Fruit fly (Drosophila melanogaster) whole organism, prepupa: ENCODE data around the gene CG14551.

Source experiments
- Blimp-1 ChIP-seq: fragments of 200-800 bp; sonication (Bioruptor generic); optimal IDR thresholded peaks from 3 replicates; lab custom pipeline; 2017; ENCODE audit warnings: missing biosample characterization, missing genetic modification characterization, mild to moderate bottlenecking, moderate library complexity, missing genetic modification reagents
- CG10631 ChIP-seq: fragments of 200-800 bp; sonication (Bioruptor generic); optimal IDR thresholded peaks from 2 replicates; lab custom pipeline; 2016; ENCODE audit warnings: missing biosample characterization, missing genetic modification characterization
- CG11762 ChIP-seq: fragments of 200-800 bp; sonication (Bioruptor generic); optimal IDR thresholded peaks from 3 replicates; lab custom pipeline; 2016; ENCODE audit warnings: missing biosample characterization, missing genetic modification characterization; ENCODE audit not compliant: insufficient read depth
- CG11902 ChIP-seq: fragments of 200-800 bp; sonication (Bioruptor generic); optimal IDR thresholded peaks from 3 replicates; lab custom pipeline; 2016; ENCODE audit warnings: missing biosample characterization, missing genetic modification characterization
- CG15336 ChIP-seq: fragments of 200-800 bp; sonication (Bioruptor generic); IDR thresholded peaks from 2 replicates; pipeline ENCODE4 v1.3.6; 2022; ENCODE audit warnings: missing biosample characterization, missing genetic modification characterization
- CG1621 ChIP-seq: fragments of 200-800 bp; sonication (Bioruptor generic); optimal IDR thresholded peaks from 3 replicates; lab custom pipeline; 2018; ENCODE audit warnings: missing biosample characterization, mild to moderate bottlenecking, missing genetic modification characterization
- CG16779 ChIP-seq: fragments of 200-800 bp; sonication (Bioruptor generic); optimal IDR thresholded peaks from 3 replicates; lab custom pipeline; 2017; ENCODE audit warnings: missing biosample characterization, mild to moderate bottlenecking, missing genetic modification characterization
- CG3032 ChIP-seq: fragments of 200-800 bp; optimal IDR thresholded peaks from 2 replicates; lab custom pipeline; 2019; ENCODE audit warnings: missing biosample characterization, mild to moderate bottlenecking, missing genetic modification characterization, moderate library complexity
- CG32006 ChIP-seq: fragments of 200-800 bp; sonication (Bioruptor generic); optimal IDR thresholded peaks from 3 replicates; lab custom pipeline; 2017; ENCODE audit warnings: missing biosample characterization, mild to moderate bottlenecking, missing genetic modification characterization
- CG34406 ChIP-seq: fragments of 200-800 bp; sonication (Bioruptor generic); optimal IDR thresholded peaks from 3 replicates; lab custom pipeline; 2016; ENCODE audit warnings: missing biosample characterization, missing genetic modification characterization
- CG4318 ChIP-seq: fragments of 200-800 bp; sonication (Bioruptor generic); optimal IDR thresholded peaks from 3 replicates; lab custom pipeline; 2017; ENCODE audit warnings: missing biosample characterization, mild to moderate bottlenecking, missing genetic modification characterization
- CG6163 ChIP-seq: fragments of 200-800 bp; sonication (Bioruptor generic); IDR thresholded peaks from 3 replicates; pipeline ENCODE4 v1.3.6; 2022; ENCODE audit warnings: missing biosample characterization, missing genetic modification characterization
- CG6276 ChIP-seq: fragments of 200-800 bp; sonication (Bioruptor generic); optimal IDR thresholded peaks from 2 replicates; lab custom pipeline; 2017; ENCODE audit warnings: missing biosample characterization, mild to moderate bottlenecking, missing genetic modification characterization
- CG6792 ChIP-seq: fragments of 200-800 bp; sonication (Bioruptor generic); optimal IDR thresholded peaks from 3 replicates; lab custom pipeline; 2016; ENCODE audit warnings: missing biosample characterization, missing genetic modification characterization
- CG6854 ChIP-seq: fragments of 200-800 bp; sonication (Bioruptor generic); optimal IDR thresholded peaks from 2 replicates; lab custom pipeline; 2017; ENCODE audit warnings: missing biosample characterization, mild to moderate bottlenecking, missing genetic modification characterization
- CG7368 ChIP-seq: fragments of 200-800 bp; sonication (Bioruptor generic); optimal IDR thresholded peaks from 3 replicates; lab custom pipeline; 2016; ENCODE audit warnings: missing biosample characterization, missing genetic modification characterization
- CG9139 ChIP-seq: fragments of 200-800 bp; sonication (Bioruptor generic); optimal IDR thresholded peaks from 3 replicates; lab custom pipeline; 2017; ENCODE audit warnings: missing biosample characterization, mild to moderate bottlenecking, missing genetic modification characterization
- Eip75B ChIP-seq: fragments of 200-800 bp; sonication (Bioruptor generic); optimal IDR thresholded peaks from 3 replicates; lab custom pipeline; 2016; ENCODE audit warnings: missing biosample characterization, missing genetic modification characterization
- Eip78C ChIP-seq: fragments of 200-800 bp; sonication (Bioruptor generic); peaks from one replicate; lab custom pipeline; 2016; ENCODE audit warnings: missing biosample characterization, missing genetic modification characterization
- Ets21C ChIP-seq: fragments of 200-800 bp; sonication (Bioruptor generic); optimal IDR thresholded peaks from 3 replicates; lab custom pipeline; 2016; ENCODE audit warnings: missing biosample characterization, missing genetic modification characterization
- Ets96B ChIP-seq: fragments of 200-800 bp; optimal IDR thresholded peaks from 2 replicates; lab custom pipeline; 2019; ENCODE audit warnings: missing biosample characterization, mild to moderate bottlenecking, missing genetic modification characterization, moderate library complexity
- Gug ChIP-seq: fragments of 200-800 bp; sonication (Bioruptor generic); IDR thresholded peaks from 2 replicates; pipeline ENCODE4 v1.3.6; 2022; ENCODE audit warnings: missing biosample characterization, missing genetic modification characterization
- Hr38 ChIP-seq: sonication (Bioruptor generic); optimal IDR thresholded peaks from 2 replicates; lab custom pipeline; 2016; ENCODE audit warnings: missing biosample characterization, missing genetic modification characterization
- Hr39 ChIP-seq: fragments of 200-800 bp; sonication (Bioruptor generic); optimal IDR thresholded peaks from 2 replicates; lab custom pipeline; 2016; ENCODE audit warnings: missing biosample characterization, missing genetic modification characterization
- Hr4 ChIP-seq: fragments of 200-800 bp; sonication (Bioruptor generic); optimal IDR thresholded peaks from 3 replicates; lab custom pipeline; 2016; ENCODE audit warnings: missing biosample characterization, missing genetic modification characterization
- Met ChIP-seq: fragments of 200-800 bp; sonication (Bioruptor generic); optimal IDR thresholded peaks from 3 replicates; lab custom pipeline; 2016; ENCODE audit warnings: missing biosample characterization, missing genetic modification characterization
- OdsH ChIP-seq: fragments of 200-800 bp; sonication (Bioruptor generic); optimal IDR thresholded peaks from 3 replicates; lab custom pipeline; 2016; ENCODE audit warnings: missing biosample characterization, missing genetic modification characterization
- Sox102F ChIP-seq: fragments of 200-800 bp; sonication (Bioruptor generic); optimal IDR thresholded peaks from 2 replicates; lab custom pipeline; 2016; ENCODE audit warnings: missing biosample characterization, mild to moderate bottlenecking, missing genetic modification characterization
- Sox15 ChIP-seq: fragments of 200-800 bp; sonication (Bioruptor generic); optimal IDR thresholded peaks from 3 replicates; lab custom pipeline; 2016; ENCODE audit warnings: missing biosample characterization, missing genetic modification characterization
- acj6 ChIP-seq: fragments of 200-800 bp; sonication (Bioruptor generic); optimal IDR thresholded peaks from 3 replicates; lab custom pipeline; 2016; ENCODE audit warnings: missing biosample characterization, missing genetic modification characterization
- cyc ChIP-seq: fragments of 200-800 bp; sonication (Bioruptor generic); optimal IDR thresholded peaks from 3 replicates; lab custom pipeline; 2016; ENCODE audit warnings: missing biosample characterization, missing genetic modification characterization
- dac ChIP-seq: fragments of 200-800 bp; sonication (Bioruptor generic); optimal IDR thresholded peaks from 2 replicates; lab custom pipeline; 2017; ENCODE audit warnings: missing biosample characterization, mild to moderate bottlenecking, missing genetic modification characterization
- eg ChIP-seq: fragments of 200-800 bp; sonication (Bioruptor generic); IDR thresholded peaks from 3 replicates; pipeline ENCODE4 v1.3.6; 2022; ENCODE audit warnings: missing biosample characterization, missing genetic modification characterization
- esn ChIP-seq: fragments of 200-800 bp; sonication (Bioruptor generic); optimal IDR thresholded peaks from 2 replicates; lab custom pipeline; 2016; ENCODE audit warnings: missing biosample characterization, mild to moderate bottlenecking, missing genetic modification characterization, moderate library complexity
- fd59A ChIP-seq: fragments of 200-800 bp; sonication (Bioruptor generic); optimal IDR thresholded peaks from 2 replicates; lab custom pipeline; 2017; ENCODE audit warnings: missing biosample characterization, mild to moderate bottlenecking, missing genetic modification characterization, missing genetic modification reagents
- lz ChIP-seq: fragments of 200-800 bp; sonication (Bioruptor generic); optimal IDR thresholded peaks from 3 replicates; lab custom pipeline; 2016; ENCODE audit warnings: missing biosample characterization, missing genetic modification characterization
- net ChIP-seq: fragments of 200-800 bp; sonication (Bioruptor generic); optimal IDR thresholded peaks from 3 replicates; lab custom pipeline; 2016; ENCODE audit warnings: missing biosample characterization, missing genetic modification characterization
- pdm3 ChIP-seq: fragments of 200-800 bp; sonication (Bioruptor generic); optimal IDR thresholded peaks from 3 replicates; lab custom pipeline; 2016; ENCODE audit warnings: missing biosample characterization, missing genetic modification characterization
- salr ChIP-seq, 2 experiments: fragments of 200-800 bp; sonication (Bioruptor generic); optimal IDR thresholded peaks; 3 replicates each; lab custom pipeline; 2016 to 2018; ENCODE audit warnings: missing biosample characterization in 2 of 2, missing genetic modification characterization in 2 of 2, mild to moderate bottlenecking in 1 of 2
- ss ChIP-seq, 2 experiments: fragments of 200-800 bp; sonication (Bioruptor generic); optimal IDR thresholded peaks; 2 replicates in 1 of 2; 3 replicates in 1 of 2; lab custom pipeline; 2017 to 2018; ENCODE audit warnings: mild to moderate bottlenecking in 2 of 2, missing biosample characterization in 2 of 2, missing genetic modification characterization in 2 of 2, moderate library complexity in 1 of 2
- topi ChIP-seq: fragments of 200-800 bp; sonication (Bioruptor generic); optimal IDR thresholded peaks from 3 replicates; lab custom pipeline; 2016; ENCODE audit warnings: missing biosample characterization, missing genetic modification characterization
- vri ChIP-seq: fragments of 200-800 bp; sonication (Bioruptor generic); optimal IDR thresholded peaks from 3 replicates; lab custom pipeline; 2016; ENCODE audit warnings: missing biosample characterization, mild to moderate bottlenecking, missing genetic modification characterization

CG14551 gene

DNA sequence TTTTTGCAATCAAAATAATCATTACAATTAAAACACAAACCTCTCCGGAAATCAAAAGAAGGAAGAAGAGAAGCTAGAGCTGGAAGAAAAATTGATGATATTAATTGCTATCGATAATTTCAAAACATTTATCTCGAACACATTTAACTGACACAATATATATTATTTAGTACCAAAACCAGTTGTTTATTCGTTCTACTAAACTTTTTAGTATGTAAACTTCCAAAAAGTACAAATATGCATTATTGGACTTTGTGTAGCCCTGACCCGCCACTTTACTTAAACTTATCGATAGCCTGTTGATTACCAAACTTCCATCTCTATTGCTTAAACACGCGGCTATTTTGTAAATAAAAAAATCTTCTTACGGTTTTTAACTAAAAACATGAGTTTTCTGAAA, 3.6 kb downstream of the CG14551 start, which contains the start of the genes RpL34a and Trmt61 (continued):
- TF ChIP-seq CG1621 (tag; lab: Kevin White, UChicago) (peak; percentile 14), CG6276 (GFP tag; lab: Kevin White, UChicago) (no peak), Eip78C (GFP tag; lab: Kevin White, UChicago) (peak; percentile 96), Ets96B (tag; lab: Kevin White, UChicago) (peak; percentile 64), CG34406 (GFP tag; lab: Kevin White, UChicago) (peak; percentile 77), Hr38 (no peak), Hr4 (GFP tag; lab: Kevin White, UChicago) (peak; percentile 47), Eip75B (peak; percentile 87), cyc (peak; percentile 72), pdm3 (GFP tag; lab: Kevin White, UChicago) (peak; percentile 79), Ets21C (GFP tag; lab: Kevin White, UChicago) (peak; percentile 50), Sox102F (GFP tag; lab: Kevin White, UChicago) (peak; percentile 78), esn (GFP tag; lab: Kevin White, UChicago) (peak; percentile 87), CG16779 (tag; lab: Kevin White, UChicago) (peak; percentile 70), Blimp-1 (GFP tag; lab: Kevin White, UChicago) (peak; percentile 74), CG3032 (tag; lab: Kevin White, UChicago) (peak; percentile 73), vri (GFP tag; lab: Kevin White, UChicago) (peak; percentile 70), CG6792 (GFP tag; lab: Kevin White, UChicago) (peak; percentile 75), salr (GFP tag; optimal IDR thresholded peaks at IDR 0.05; lab: Kevin White, UChicago) (peak; percentile 36 to 56), CG11902 (GFP tag; lab: Kevin White, UChicago) (peak; percentile 41), CG32006 (GFP tag; lab: Kevin White, UChicago) (peak; percentile 46), Hr39 (GFP tag; lab: Kevin White, UChicago) (peak; percentile 60), CG11762 (GFP tag; lab: Kevin White, UChicago) (peak; percentile 73), CG7368 (GFP tag; lab: Kevin White, UChicago) (peak; percentile 62), Met (GFP tag; lab: Kevin White, UChicago) (peak; percentile 82), acj6 (peak; percentile 68), CG9139 (GFP tag; lab: Kevin White, UChicago) (peak; percentile 79)

DNA sequence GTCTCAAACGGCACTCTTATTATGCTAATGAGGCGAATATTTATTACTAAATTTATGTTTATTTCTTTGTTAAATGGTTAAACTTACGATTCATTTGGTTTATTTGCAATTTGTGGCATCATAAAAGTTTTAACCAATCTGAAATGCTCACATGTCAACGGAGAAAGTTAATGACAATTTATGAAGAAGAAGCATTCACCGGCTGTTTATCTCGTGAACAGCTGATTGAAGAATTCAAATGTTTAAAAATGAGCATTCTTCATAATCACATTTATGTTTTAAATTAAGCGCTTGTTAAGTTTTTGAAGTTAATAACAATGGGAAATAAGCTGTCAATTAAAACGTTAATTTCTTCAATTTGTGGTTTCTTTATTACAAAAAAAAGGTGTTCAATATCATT, 4.7 kb downstream of the CG14551 start, which contains the start of the genes PIG-P and Tcs6:
Gene PIG-P (minus strand): TSS at position 158 of the 400 bp plus-strand sequence.
Gene Tcs6 (minus strand): TSS at position 158 of the 400 bp plus-strand sequence.
- TF ChIP-seq topi (GFP tag; lab: Kevin White, UChicago) (no peak), Eip78C (GFP tag; lab: Kevin White, UChicago) (peak; percentile 2)

DNA sequence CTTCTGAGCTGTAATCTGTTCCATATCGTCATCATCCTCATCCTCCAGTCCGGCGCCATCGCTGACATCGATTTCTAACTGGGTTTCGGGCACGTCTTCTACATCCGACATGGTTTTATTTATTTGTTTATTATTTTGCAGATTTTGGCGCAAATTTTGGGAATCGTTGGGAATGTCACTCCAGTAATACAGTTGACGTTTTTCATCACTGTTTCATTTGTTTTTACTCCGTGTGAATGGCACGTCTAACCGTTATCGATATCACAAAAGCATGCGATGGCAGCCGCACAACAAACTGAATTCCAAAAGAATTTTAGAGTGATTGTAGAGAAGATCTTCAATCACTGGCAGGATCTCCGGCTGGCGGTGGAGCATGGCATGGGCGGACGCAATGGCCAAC, 6.4 kb downstream of the CG14551 start, which contains the start of the genes Sld5 and CG14543:
Gene Sld5 (minus strand): TSS at position 167 of the 400 bp plus-strand sequence.
Gene CG14543 (plus strand): TSS at position 250 of the 400 bp plus-strand sequence.
- TF ChIP-seq CG6163 (0 out of 3 replicates have a peak, but pooled peaks have one; percentile 23), acj6 (no peak), Blimp-1 (GFP tag; lab: Kevin White, UChicago) (no peak), lz (GFP tag; lab: Kevin White, UChicago) (peak; percentile 9), esn (GFP tag; lab: Kevin White, UChicago) (peak; percentile 26), Gug (GFP tag; lab: Robert Waterston, UW) (no peak), dac (no peak), CG3032 (tag; lab: Kevin White, UChicago) (no peak), eg (no peak), CG6854 (GFP tag; lab: Kevin White, UChicago) (peak; percentile 15)

DNA sequence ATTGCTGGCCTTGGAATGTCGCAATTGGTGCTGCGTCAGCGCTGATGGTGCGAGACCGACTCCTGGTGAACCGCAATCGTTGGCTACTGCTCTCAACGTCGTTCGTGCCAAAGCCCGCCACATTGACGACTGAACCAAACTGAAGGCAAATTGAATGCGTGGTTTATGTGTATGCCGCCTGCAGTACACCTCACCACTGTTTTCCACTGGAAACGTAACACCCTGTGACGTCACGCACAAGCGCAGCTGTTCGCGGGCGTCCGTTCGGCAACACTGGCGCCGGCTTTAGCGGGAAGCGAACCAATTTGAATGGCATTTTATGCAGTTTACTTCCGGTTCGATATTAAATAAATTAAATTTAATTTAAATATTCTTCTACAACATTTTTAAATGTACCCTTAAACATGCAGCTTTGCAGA, 7.6 kb downstream of the CG14551 start, which contains the start of gene Cmpk:
Gene Cmpk (minus strand): TSS at position 225 of the 419 bp plus-strand sequence.
- TF ChIP-seq CG6163 (peak; percentile 81), Hr4 (GFP tag; lab: Kevin White, UChicago) (no peak), Gug (GFP tag; lab: Robert Waterston, UW) (no peak), net (peak; percentile 78), esn (GFP tag; lab: Kevin White, UChicago) (peak; percentile 84), Sox102F (GFP tag; lab: Kevin White, UChicago) (no peak), OdsH (GFP tag; lab: Kevin White, UChicago) (peak; percentile 63), eg (peak; percentile 70), ss (GFP tag; optimal IDR thresholded peaks at IDR 0.05; lab: Kevin White, UChicago) (peak in 1 of 2 experiments; percentile 76), CG6276 (GFP tag; lab: Kevin White, UChicago) (no peak), Eip75B (no peak), pdm3 (GFP tag; lab: Kevin White, UChicago) (peak; percentile 52), CG15336 (GFP tag; lab: Robert Waterston, UW) (peak; percentile 40; the same call in 1 of the 2 replicates), salr (GFP tag; optimal IDR thresholded peaks at IDR 0.05; lab: Kevin White, UChicago) (peak in 1 of 2 experiments; percentile 58), Blimp-1 (GFP tag; lab: Kevin White, UChicago) (no peak), Sox15 (GFP tag; lab: Kevin White, UChicago) (no peak), acj6 (peak; percentile 59), CG4318 (GFP tag; lab: Kevin White, UChicago) (no peak), cyc (peak; percentile 63), CG10631 (peak; percentile 19), fd59A (GFP tag; lab: Kevin White, UChicago) (no peak), topi (GFP tag; lab: Kevin White, UChicago) (peak; percentile 69), dac (peak; percentile 26)
